Fruit fly (Drosophila melanogaster) whole organism, embryonic: ENCODE data around the gene CG44362.

Experiments used
- Antp ChIP-seq: fragments of 200-800 bp; sonication (Bioruptor generic); optimal IDR thresholded peaks from 3 replicates; lab custom pipeline; 2016; ENCODE audit warnings: missing biosample characterization, missing genetic modification characterization
- BEAF-32 ChIP-seq: fragments of 200-800 bp; sonication (Bioruptor generic); optimal IDR thresholded peaks from 3 replicates; lab custom pipeline; 2017; ENCODE audit warnings: missing biosample characterization, missing genetic modification characterization, mild to moderate bottlenecking, moderate library complexity, missing genetic modification reagents
- CG10209 ChIP-seq: fragments of 200-800 bp; sonication (Bioruptor generic); optimal IDR thresholded peaks from 3 replicates; lab custom pipeline; 2017; ENCODE audit warnings: missing biosample characterization, mild to moderate bottlenecking, missing genetic modification characterization, missing genetic modification reagents
- CG10431 ChIP-seq: fragments of 200-800 bp; sonication (Bioruptor generic); optimal IDR thresholded peaks from 3 replicates; lab custom pipeline; 2018; ENCODE audit warnings: missing biosample characterization, mild to moderate bottlenecking, missing genetic modification characterization
- CG10543 ChIP-seq: fragments of 200-800 bp; sonication (Bioruptor generic); optimal IDR thresholded peaks from 3 replicates; lab custom pipeline; 2017; ENCODE audit warnings: missing biosample characterization, mild to moderate bottlenecking, missing genetic modification characterization, moderate library complexity
- CG10959 ChIP-seq: fragments of 200-800 bp; sonication (Bioruptor generic); IDR thresholded peaks from 2 replicates; pipeline ENCODE4 v1.3.6; 2022; ENCODE audit warnings: missing biosample characterization, missing genetic modification characterization
- CG11723 ChIP-seq: fragments of 200-800 bp; sonication (Bioruptor generic); optimal IDR thresholded peaks from 2 replicates; lab custom pipeline; 2017; ENCODE audit warnings: missing biosample characterization, mild to moderate bottlenecking, missing genetic modification characterization
- CG12104 ChIP-seq: fragments of 200-800 bp; sonication (Bioruptor generic); optimal IDR thresholded peaks from 3 replicates; lab custom pipeline; 2016; ENCODE audit warnings: missing biosample characterization, missing genetic modification characterization
- CG12744 ChIP-seq: fragments of 200-800 bp; sonication (Bioruptor generic); optimal IDR thresholded peaks from 2 replicates; lab custom pipeline; 2016; ENCODE audit warnings: missing biosample characterization, missing genetic modification characterization
- CG14050 ChIP-seq: fragments of 200-800 bp; sonication (Bioruptor generic); IDR thresholded peaks from 3 replicates; pipeline ENCODE4 v1.3.6; 2022; ENCODE audit warnings: missing biosample characterization, missing genetic modification characterization
- CG1529 ChIP-seq: fragments of 200-800 bp; sonication (Bioruptor generic); optimal IDR thresholded peaks from 3 replicates; lab custom pipeline; 2018; ENCODE audit warnings: missing biosample characterization, missing genetic modification characterization
- CG15696 ChIP-seq: fragments of 200-800 bp; sonication (Bioruptor generic); optimal IDR thresholded peaks from 2 replicates; lab custom pipeline; 2019; ENCODE audit warnings: missing biosample characterization, mild to moderate bottlenecking, missing genetic modification characterization, moderate library complexity
- CG16863 ChIP-seq: fragments of 200-800 bp; sonication (Bioruptor generic); optimal IDR thresholded peaks from 3 replicates; lab custom pipeline; 2016; ENCODE audit warnings: missing biosample characterization, missing genetic modification characterization
- CG2889 ChIP-seq: fragments of 200-800 bp; sonication (Bioruptor generic); IDR thresholded peaks from 3 replicates; pipeline ENCODE4 v1.3.6; 2022; ENCODE audit warnings: missing biosample characterization, missing genetic modification characterization
- CG31441 ChIP-seq: fragments of 200-800 bp; sonication (Bioruptor generic); IDR thresholded peaks from 2 replicates; pipeline ENCODE4 v1.3.6; 2022; ENCODE audit warnings: missing biosample characterization, missing genetic modification characterization
- CG34224 ChIP-seq: fragments of 200-800 bp; sonication (Bioruptor generic); IDR thresholded peaks from 3 replicates; pipeline ENCODE4 v1.3.6; 2022; ENCODE audit warnings: missing biosample characterization, missing genetic modification characterization; ENCODE audit not compliant: partially characterized antibody
- CG3995 ChIP-seq: fragments of 200-800 bp; sonication (Bioruptor generic); optimal IDR thresholded peaks from 3 replicates; lab custom pipeline; 2016; ENCODE audit warnings: missing biosample characterization, missing genetic modification characterization
- CG4360 ChIP-seq: fragments of 200-800 bp; sonication (Bioruptor generic); IDR thresholded peaks from 2 replicates; pipeline ENCODE4 v1.3.6; 2022; ENCODE audit warnings: missing biosample characterization, missing genetic modification characterization
- CG6813 ChIP-seq: fragments of 200-800 bp; sonication (Bioruptor generic); optimal IDR thresholded peaks from 2 replicates; lab custom pipeline; 2017; ENCODE audit warnings: missing biosample characterization, missing genetic modification characterization, mild to moderate bottlenecking, moderate library complexity, missing genetic modification reagents
- CG7372 ChIP-seq: fragments of 200-800 bp; sonication (Bioruptor generic); IDR thresholded peaks from 2 replicates; pipeline ENCODE4 v1.3.6; 2022; ENCODE audit warnings: missing biosample characterization, missing genetic modification characterization
- CG8281 ChIP-seq: fragments of 200-800 bp; sonication (Bioruptor generic); optimal IDR thresholded peaks from 2 replicates; lab custom pipeline; 2018; ENCODE audit warnings: missing biosample characterization, mild to moderate bottlenecking, missing genetic modification characterization, moderate library complexity
- CG8359 ChIP-seq: fragments of 200-800 bp; sonication (Bioruptor generic); optimal IDR thresholded peaks from 2 replicates; lab custom pipeline; 2017; ENCODE audit warnings: missing biosample characterization, mild to moderate bottlenecking, missing genetic modification characterization, borderline replicate concordance
- CG8944 ChIP-seq: fragments of 200-800 bp; sonication (Bioruptor generic); optimal IDR thresholded peaks from 3 replicates; lab custom pipeline; 2016; ENCODE audit warnings: missing biosample characterization, missing genetic modification characterization
- Elba2 ChIP-seq: fragments of 200-800 bp; sonication (Bioruptor generic); optimal IDR thresholded peaks from 3 replicates; lab custom pipeline; 2016; ENCODE audit warnings: missing biosample characterization, missing genetic modification characterization
- Hr3 ChIP-seq: fragments of 200-800 bp; sonication (Bioruptor generic); optimal IDR thresholded peaks from 3 replicates; lab custom pipeline; 2016; ENCODE audit warnings: missing biosample characterization, missing genetic modification characterization
- NC2β ChIP-seq: fragments of 200-800 bp; sonication (Bioruptor generic); optimal IDR thresholded peaks from 2 replicates; lab custom pipeline; 2016; ENCODE audit warnings: missing biosample characterization, missing genetic modification characterization
- NK7.1 ChIP-seq: fragments of 200-800 bp; sonication (Bioruptor generic); optimal IDR thresholded peaks from 3 replicates; lab custom pipeline; 2016; ENCODE audit warnings: missing biosample characterization, missing genetic modification characterization
- PHDP ChIP-seq: fragments of 200-800 bp; sonication (Bioruptor generic); optimal IDR thresholded peaks from 3 replicates; lab custom pipeline; 2018; ENCODE audit warnings: missing biosample characterization, mild to moderate bottlenecking, missing genetic modification characterization, moderate library complexity
- Sox102F ChIP-seq: fragments of 200-800 bp; sonication (Bioruptor generic); optimal IDR thresholded peaks from 2 replicates; lab custom pipeline; 2018; ENCODE audit warnings: missing biosample characterization, mild to moderate bottlenecking, missing genetic modification characterization, moderate library complexity
- Sry-δ ChIP-seq: fragments of 200-800 bp; sonication (Bioruptor generic); optimal IDR thresholded peaks from 2 replicates; lab custom pipeline; 2016; ENCODE audit warnings: missing biosample characterization, missing genetic modification characterization
- abd-A ChIP-seq: fragments of 200-800 bp; sonication (Bioruptor generic); optimal IDR thresholded peaks from 3 replicates; lab custom pipeline; 2019; ENCODE audit warnings: missing biosample characterization, mild to moderate bottlenecking, missing genetic modification characterization, moderate library complexity
- ap ChIP-seq: fragments of 200-800 bp; sonication (Bioruptor generic); IDR thresholded peaks from 2 replicates; pipeline ENCODE4 v1.3.6; 2022; ENCODE audit warnings: missing biosample characterization, missing genetic modification characterization
- bbx ChIP-seq: fragments of 200-800 bp; sonication (Bioruptor generic); IDR thresholded peaks from 2 replicates; pipeline ENCODE4 v1.3.6; 2022; ENCODE audit warnings: missing biosample characterization, missing genetic modification characterization; ENCODE audit not compliant: partially characterized antibody
- bsh ChIP-seq, 2 experiments: fragments of 200-800 bp; sonication (Bioruptor generic); optimal IDR thresholded peaks; 2 replicates each; lab custom pipeline; 2017 to 2018; ENCODE audit warnings: mild to moderate bottlenecking in 2 of 2, missing biosample characterization in 2 of 2, missing genetic modification characterization in 2 of 2, moderate library complexity in 1 of 2
- chm ChIP-seq: fragments of 200-800 bp; sonication (Bioruptor generic); IDR thresholded peaks from 2 replicates; pipeline ENCODE4 v1.3.6; 2022; ENCODE audit warnings: missing biosample characterization, missing genetic modification characterization
- fru ChIP-seq: fragments of >200 bp; optimal IDR thresholded peaks from 2 replicates; lab custom pipeline; 2017
- gsb ChIP-seq: fragments of 200-800 bp; sonication (Bioruptor generic); IDR thresholded peaks from 2 replicates; pipeline ENCODE4 v1.3.6; 2022; ENCODE audit warnings: missing biosample characterization, missing genetic modification characterization
- inv ChIP-seq: fragments of 200-800 bp; sonication (Bioruptor generic); IDR thresholded peaks from 2 replicates; pipeline ENCODE4 v1.3.6; 2022; ENCODE audit warnings: missing biosample characterization, missing genetic modification characterization; ENCODE audit not compliant: partially characterized antibody
- kah ChIP-seq: fragments of 200-800 bp; sonication (Bioruptor generic); optimal IDR thresholded peaks from 2 replicates; lab custom pipeline; 2018; ENCODE audit warnings: missing biosample characterization, mild to moderate bottlenecking, missing genetic modification characterization
- ken ChIP-seq: fragments of 200-800 bp; sonication (Bioruptor generic); IDR thresholded peaks from 3 replicates; pipeline ENCODE4 v1.3.6; 2022; ENCODE audit warnings: missing biosample characterization, missing genetic modification characterization
- lola ChIP-seq, 3 experiments: fragments of >200 bp in 2 of 3; fragments of 200-800 bp in 1 of 3; sonication (Bioruptor generic) in 1 of 3; optimal IDR thresholded peaks; 2 replicates each; lab custom pipeline; 2017 to 2019; ENCODE audit warnings: missing biosample characterization in 3 of 3, missing genetic modification characterization in 3 of 3, mild to moderate bottlenecking in 1 of 3, moderate library complexity in 1 of 3
- luna ChIP-seq: fragments of 200-800 bp; sonication (Bioruptor generic); optimal IDR thresholded peaks from 2 replicates; lab custom pipeline; 2016; ENCODE audit warnings: missing biosample characterization, missing genetic modification characterization
- nerfin-1 ChIP-seq: fragments of 200-800 bp; sonication (Bioruptor generic); optimal IDR thresholded peaks from 3 replicates; lab custom pipeline; 2019; ENCODE audit warnings: missing biosample characterization, mild to moderate bottlenecking, missing genetic modification characterization, moderate library complexity
- pnt ChIP-seq: fragments of 200-800 bp; sonication (Bioruptor generic); optimal IDR thresholded peaks from 3 replicates; lab custom pipeline; 2016; ENCODE audit warnings: missing biosample characterization, missing genetic modification characterization
- salm ChIP-seq: fragments of 200-800 bp; sonication (Bioruptor generic); optimal IDR thresholded peaks from 2 replicates; lab custom pipeline; 2018; ENCODE audit warnings: missing biosample characterization, mild to moderate bottlenecking, missing genetic modification characterization
- tin ChIP-seq: fragments of 200-800 bp; sonication (Bioruptor generic); optimal IDR thresholded peaks from 3 replicates; lab custom pipeline; 2016; ENCODE audit warnings: missing biosample characterization, missing genetic modification characterization
- usp ChIP-seq: fragments of >200 bp; optimal IDR thresholded peaks from 2 replicates; lab custom pipeline; 2017; ENCODE audit warnings: missing biosample characterization, missing genetic modification characterization
- vvl ChIP-seq: fragments of 200-800 bp; sonication (Bioruptor generic); IDR thresholded peaks from 2 replicates; pipeline ENCODE4 v1.3.6; 2022; ENCODE audit warnings: missing biosample characterization, missing genetic modification characterization
- zen ChIP-seq: fragments of 200-800 bp; sonication (Bioruptor generic); optimal IDR thresholded peaks from 3 replicates; lab custom pipeline; 2018; ENCODE audit warnings: missing biosample characterization, mild to moderate bottlenecking, missing genetic modification characterization, moderate library complexity
- zf30C ChIP-seq: fragments of 200-800 bp; sonication (Bioruptor generic); optimal IDR thresholded peaks from 3 replicates; lab custom pipeline; 2018; ENCODE audit warnings: missing biosample characterization, mild to moderate bottlenecking, missing genetic modification characterization

Gene CG44362

dm6 chr3L:11349908-11350405 is 47.4 kb upstream of the CG44362 start (continued):
- no peak for TF ChIP-seq zf30C
- TF ChIP-seq salm = peak; percentile 83
- no peak for TF ChIP-seq CG34224 (GFP tag; lab: Robert Waterston, UW)
- peak; percentile 82 for TF ChIP-seq zen (tag; lab: Kevin White, UChicago)
- peak; percentile 45; the same call in 1 of the 2 replicates for TF ChIP-seq CG31441 (GFP tag; lab: Robert Waterston, UW)
- peak; percentile 89 for TF ChIP-seq nerfin-1 (tag; lab: Kevin White, UChicago)
- TF ChIP-seq CG10209 (GFP tag; lab: Kevin White, UChicago) = peak; percentile 91
- TF ChIP-seq usp = no peak
- peak; percentile 45 for TF ChIP-seq Sry-δ (GFP tag; lab: Kevin White, UChicago)
- TF ChIP-seq CG8281 (tag; lab: Kevin White, UChicago) = peak; percentile 82
- TF ChIP-seq NK7.1 (GFP tag; lab: Kevin White, UChicago) = peak; percentile 60
- TF ChIP-seq vvl (GFP tag; lab: Robert Waterston, UW) = peak; percentile 84; the same call in 1 of the 2 replicates
- TF ChIP-seq CG8359 = peak; percentile 79
- TF ChIP-seq CG7372 (GFP tag; lab: Robert Waterston, UW) = peak; percentile 90
- peak; percentile 87 for TF ChIP-seq Hr3
- peak; percentile 74 for TF ChIP-seq CG8944 (GFP tag; lab: Kevin White, UChicago)
- TF ChIP-seq fru (lab: Kevin White, UChicago) = no peak
- TF ChIP-seq Antp (GFP tag; lab: Kevin White, UChicago) = peak; percentile 29
- peak; percentile 78 for TF ChIP-seq CG12744
- TF ChIP-seq kah (GFP tag; lab: Kevin White, UChicago) = peak; percentile 65
- TF ChIP-seq CG4360 (GFP tag; lab: Robert Waterston, UW) = no peak
- peak; percentile 85 for TF ChIP-seq ken (GFP tag; lab: Robert Waterston, UW)
- peak; percentile 68 for TF ChIP-seq CG10959 (GFP tag; lab: Robert Waterston, UW)
- TF ChIP-seq CG12104 = peak; percentile 72
- TF ChIP-seq CG10543 (GFP tag; lab: Kevin White, UChicago) = no peak
- no peak for TF ChIP-seq luna
- peak; percentile 91 for TF ChIP-seq PHDP (tag; lab: Kevin White, UChicago)
- peak; percentile 71 for TF ChIP-seq CG11723
- TF ChIP-seq CG16863 (GFP tag; lab: Kevin White, UChicago) = peak; percentile 63
- no peak for TF ChIP-seq Elba2
- TF ChIP-seq Sox102F (GFP tag; lab: Kevin White, UChicago) = peak; percentile 96
- TF ChIP-seq NC2β (GFP tag; lab: Kevin White, UChicago) = peak; percentile 49
- peak; percentile 87 for TF ChIP-seq tin (GFP tag; lab: Kevin White, UChicago)
- no peak for TF ChIP-seq inv (GFP tag; lab: Robert Waterston, UW)
- TF ChIP-seq CG1529 (GFP tag; lab: Kevin White, UChicago) = peak; percentile 88
- no peak; the same call in 1 of the 2 replicates for TF ChIP-seq chm (GFP tag; lab: Robert Waterston, UW)
- TF ChIP-seq CG14050 (GFP tag; lab: Robert Waterston, UW) = peak; percentile 83
- TF ChIP-seq bsh (GFP tag; optimal IDR thresholded peaks at IDR 0.05; lab: Kevin White, UChicago) = peak; percentile 90 to 91
- no peak for TF ChIP-seq bbx (GFP tag; lab: Robert Waterston, UW)
- peak; percentile 83 for TF ChIP-seq CG2889 (GFP tag; lab: Robert Waterston, UW)
- no peak for TF ChIP-seq BEAF-32 (GFP tag; lab: Kevin White, UChicago)
- TF ChIP-seq gsb = peak; percentile 79
- peak in 1 of 3 experiments; percentile 88 for TF ChIP-seq lola (GFP tag; optimal IDR thresholded peaks at IDR 0.05; lab: Kevin White, UChicago)
- TF ChIP-seq CG15696 (tag; lab: Kevin White, UChicago) = peak; percentile 80
- peak; percentile 76 for TF ChIP-seq CG6813 (GFP tag; lab: Kevin White, UChicago)
- TF ChIP-seq abd-A = no peak
- peak; percentile 55 for TF ChIP-seq CG3995 (GFP tag; lab: Kevin White, UChicago)
- TF ChIP-seq ap (GFP tag; lab: Robert Waterston, UW) = peak; percentile 72; the same call in 1 of the 2 replicates
- no peak for TF ChIP-seq CG10431 (GFP tag; lab: Kevin White, UChicago)
- TF ChIP-seq pnt (GFP tag; lab: Kevin White, UChicago) = peak; percentile 71
